Worm (Caenorhabditis elegans) whole organism, L1 larva: ENCODE data around the gene sym-3.

Source experiments
- aha-1 ChIP-seq: fragments of 150-350 bp; optimal IDR thresholded peaks from 2 replicates; lab custom pipeline; 2014; ENCODE audit warnings: missing biosample characterization, missing genetic modification characterization
- alr-1 ChIP-seq: fragments of 200-800 bp; sonication (Bioruptor generic); optimal IDR thresholded peaks from 2 replicates; lab custom pipeline; 2018; ENCODE audit warnings: borderline replicate concordance, mild to moderate bottlenecking, missing genetic modification characterization, missing compliant biosample characterization
- ama-1 ChIP-seq: fragments of 150-350 bp; optimal IDR thresholded peaks from 2 replicates; lab custom pipeline; 2014
- blmp-1 ChIP-seq: fragments of 150-350 bp; optimal IDR thresholded peaks from 2 replicates; lab custom pipeline; 2014; ENCODE audit warnings: missing biosample characterization, missing genetic modification characterization
- ceh-82 ChIP-seq, 3 experiments: fragments of 150-350 bp in 1 of 3; sonication (generic microtip) in 2 of 3; optimal IDR thresholded peaks; 2 replicates each; lab custom pipeline; 2014 to 2017; ENCODE audit warnings: missing biosample characterization in 3 of 3, missing genetic modification characterization in 3 of 3
- ceh-90 ChIP-seq: sonication (generic microtip); optimal IDR thresholded peaks from 2 replicates; lab custom pipeline; 2016; ENCODE audit warnings: missing genetic modification characterization, missing compliant biosample characterization
- ces-1 ChIP-seq: fragments of 150-350 bp; optimal IDR thresholded peaks from 2 replicates; lab custom pipeline; 2014; ENCODE audit warnings: missing biosample characterization, missing genetic modification reagents, missing genetic modification characterization
- efl-1 ChIP-seq, 4 experiments: fragments of 150-350 bp; optimal IDR thresholded peaks in 3 of 4; peaks in 1 of 4; 1 replicate in 1 of 4; 2 replicates in 3 of 4; lab custom pipeline; 2014; ENCODE audit warnings: missing biosample characterization in 2 of 4, missing genetic modification characterization in 2 of 4, missing genetic modification reagents in 2 of 4
- efl-3 ChIP-seq: fragments of 200-800 bp; sonication (Bioruptor generic); optimal IDR thresholded peaks from 2 replicates; lab custom pipeline; 2018; ENCODE audit warnings: mild to moderate bottlenecking, missing genetic modification characterization, missing compliant biosample characterization
- egl-27 ChIP-seq, 2 experiments: fragments of 150-350 bp in 1 of 2; sonication (generic microtip); optimal IDR thresholded peaks; 3 replicates each; lab custom pipeline; 2017 to 2018; ENCODE audit warnings: missing biosample characterization in 2 of 2, missing genetic modification characterization in 2 of 2, missing genetic modification reagents in 2 of 2
- elt-2 ChIP-seq: sonication (generic microtip); optimal IDR thresholded peaks from 2 replicates; lab custom pipeline; 2016; ENCODE audit warnings: missing genetic modification characterization, mild to moderate bottlenecking, inconsistent platforms, missing compliant biosample characterization, missing genetic modification reagents
- fkh-10 ChIP-seq: sonication (generic microtip); optimal IDR thresholded peaks from 2 replicates; lab custom pipeline; 2017; ENCODE audit warnings: missing biosample characterization, missing genetic modification reagents, missing genetic modification characterization
- fkh-8 ChIP-seq: sonication (generic microtip); optimal IDR thresholded peaks from 2 replicates; lab custom pipeline; 2016; ENCODE audit warnings: mild to moderate bottlenecking, missing genetic modification characterization, missing compliant biosample characterization
- hlh-17 ChIP-seq: fragments of 200-800 bp; sonication (Bioruptor generic); optimal IDR thresholded peaks from 2 replicates; lab custom pipeline; 2018; ENCODE audit warnings: missing genetic modification characterization, mild to moderate bottlenecking, missing compliant biosample characterization, moderate library complexity, borderline replicate concordance
- hlh-4 ChIP-seq: sonication (generic microtip); optimal IDR thresholded peaks from 2 replicates; lab custom pipeline; 2016; ENCODE audit warnings: mild to moderate bottlenecking, missing genetic modification characterization, missing compliant biosample characterization
- isw-1 ChIP-seq: fragments of 200-800 bp; sonication (Bioruptor generic); IDR thresholded peaks from 2 replicates; pipeline ENCODE4 v1.3.6; 2022; ENCODE audit warnings: missing genetic modification characterization, missing compliant biosample characterization
- jun-1 ChIP-seq: fragments of 150-350 bp; optimal IDR thresholded peaks from 2 replicates; lab custom pipeline; 2014; ENCODE audit warnings: missing biosample characterization, missing genetic modification reagents, missing genetic modification characterization
- lin-14 ChIP-seq: fragments of 200-800 bp; sonication (Bioruptor generic); optimal IDR thresholded peaks from 2 replicates; lab custom pipeline; 2018; ENCODE audit warnings: mild to moderate bottlenecking, missing genetic modification characterization, moderate library complexity, missing compliant biosample characterization
- lin-15B ChIP-seq: fragments of 150-350 bp; sonication (generic microtip); optimal IDR thresholded peaks from 3 replicates; lab custom pipeline; 2014; ENCODE audit warnings: missing biosample characterization, missing genetic modification characterization
- lin-35 ChIP-seq, 2 experiments: fragments of 150-350 bp; optimal IDR thresholded peaks; 2 replicates each; lab custom pipeline; 2014; ENCODE audit warnings: missing biosample characterization in 2 of 2, missing genetic modification characterization in 2 of 2, missing genetic modification reagents in 2 of 2
- lir-3 ChIP-seq: sonication (generic microtip); optimal IDR thresholded peaks from 2 replicates; lab custom pipeline; 2016; ENCODE audit warnings: mild to moderate bottlenecking, missing genetic modification characterization, moderate library complexity, missing compliant biosample characterization; ENCODE audit not compliant: poor library complexity
- lsy-2 ChIP-seq, 2 experiments: fragments of 150-350 bp; optimal IDR thresholded peaks; 2 replicates each; lab custom pipeline; 2014; ENCODE audit warnings: missing biosample characterization in 2 of 2, missing genetic modification characterization in 2 of 2
- mab-9 ChIP-seq: fragments of 200-800 bp; sonication (Bioruptor generic); IDR thresholded peaks from 2 replicates; pipeline ENCODE4 v1.3.6; 2022; ENCODE audit warnings: missing genetic modification reagents, missing genetic modification characterization, missing compliant biosample characterization
- mef-2 ChIP-seq: fragments of 150-350 bp; optimal IDR thresholded peaks from 2 replicates; lab custom pipeline; 2014; ENCODE audit warnings: missing biosample characterization, missing genetic modification characterization
- nhr-11 ChIP-seq: fragments of 150-350 bp; optimal IDR thresholded peaks from 2 replicates; lab custom pipeline; 2014; ENCODE audit warnings: missing biosample characterization, missing genetic modification characterization
- nhr-12 ChIP-seq: sonication (generic microtip); optimal IDR thresholded peaks from 2 replicates; lab custom pipeline; 2017; ENCODE audit warnings: missing biosample characterization, missing genetic modification characterization
- nhr-237 ChIP-seq: fragments of 150-350 bp; optimal IDR thresholded peaks from 2 replicates; lab custom pipeline; 2014; ENCODE audit warnings: missing biosample characterization, missing genetic modification characterization
- nhr-28 ChIP-seq: fragments of 150-350 bp; optimal IDR thresholded peaks from 2 replicates; lab custom pipeline; 2014; ENCODE audit warnings: missing biosample characterization, missing genetic modification characterization
- nhr-76 ChIP-seq: sonication (generic microtip); optimal IDR thresholded peaks from 2 replicates; lab custom pipeline; 2017; ENCODE audit warnings: missing biosample characterization, missing genetic modification characterization
- nhr-84 ChIP-seq: sonication (generic microtip); optimal IDR thresholded peaks from 2 replicates; lab custom pipeline; 2017; ENCODE audit warnings: missing biosample characterization, missing genetic modification characterization
- nhr-85 ChIP-seq: sonication (generic microtip); peaks from one replicate; lab custom pipeline; 2016; ENCODE audit warnings: missing genetic modification characterization, inconsistent platforms, missing compliant biosample characterization
- pag-3 ChIP-seq: sonication (generic microtip); optimal IDR thresholded peaks from 2 replicates; lab custom pipeline; 2017; ENCODE audit warnings: missing genetic modification characterization, mild to moderate bottlenecking, missing compliant biosample characterization, antibody characterized with exemption, borderline replicate concordance; ENCODE audit not compliant: insufficient read depth
- pax-3 ChIP-seq: fragments of 200-800 bp; sonication (Bioruptor generic); optimal IDR thresholded peaks from 2 replicates; lab custom pipeline; 2018; ENCODE audit warnings: mild to moderate bottlenecking, missing genetic modification characterization, moderate library complexity, missing compliant biosample characterization
- pqm-1 ChIP-seq: sonication (generic microtip); optimal IDR thresholded peaks from 3 replicates; lab custom pipeline; 2017; ENCODE audit warnings: missing biosample characterization, missing genetic modification characterization
- rnt-1 ChIP-seq: sonication (generic microtip); optimal IDR thresholded peaks from 2 replicates; lab custom pipeline; 2016; ENCODE audit warnings: mild to moderate bottlenecking, missing genetic modification characterization, moderate library complexity, missing compliant biosample characterization
- skn-1 ChIP-seq: fragments of 150-350 bp; optimal IDR thresholded peaks from 2 replicates; lab custom pipeline; 2014; ENCODE audit warnings: missing biosample characterization, missing genetic modification characterization
- snpc-4 ChIP-seq: fragments of 150-350 bp; optimal IDR thresholded peaks from 2 replicates; lab custom pipeline; 2014; ENCODE audit warnings: missing biosample characterization, missing genetic modification characterization
- snu-23 ChIP-seq: sonication (generic microtip); optimal IDR thresholded peaks from 2 replicates; lab custom pipeline; 2016; ENCODE audit warnings: missing genetic modification characterization, missing compliant biosample characterization
- sox-4 ChIP-seq: sonication (generic microtip); optimal IDR thresholded peaks from 2 replicates; lab custom pipeline; 2016; ENCODE audit warnings: missing genetic modification characterization, missing compliant biosample characterization
- sptf-1 ChIP-seq: fragments of 150-350 bp; optimal IDR thresholded peaks from 2 replicates; lab custom pipeline; 2014; ENCODE audit warnings: missing biosample characterization, missing genetic modification characterization
- sup-37 ChIP-seq: fragments of 200-800 bp; sonication (Bioruptor generic); optimal IDR thresholded peaks from 2 replicates; lab custom pipeline; 2018; ENCODE audit warnings: mild to moderate bottlenecking, missing genetic modification characterization, missing compliant biosample characterization
- tbx-2 ChIP-seq: sonication (generic microtip); optimal IDR thresholded peaks from 2 replicates; lab custom pipeline; 2016; ENCODE audit warnings: missing genetic modification characterization, missing compliant biosample characterization
- tlp-1 ChIP-seq: fragments of 150-350 bp; optimal IDR thresholded peaks from 2 replicates; lab custom pipeline; 2014; ENCODE audit warnings: missing biosample characterization, missing genetic modification characterization
- unc-130 ChIP-seq: fragments of 150-350 bp; optimal IDR thresholded peaks from 2 replicates; lab custom pipeline; 2017; ENCODE audit warnings: missing biosample characterization, missing genetic modification characterization, inconsistent platforms
- unc-30 ChIP-seq: sonication (generic microtip); optimal IDR thresholded peaks from 2 replicates; lab custom pipeline; 2017; ENCODE audit warnings: missing biosample characterization, missing genetic modification characterization
- unc-62 ChIP-seq: fragments of 150-350 bp; optimal IDR thresholded peaks from 2 replicates; lab custom pipeline; 2014; ENCODE audit warnings: missing biosample characterization, missing genetic modification reagents, missing genetic modification characterization
- unc-86 ChIP-seq: sonication (generic microtip); optimal IDR thresholded peaks from 2 replicates; lab custom pipeline; 2016; ENCODE audit warnings: missing genetic modification characterization, missing compliant biosample characterization
- unc-98 ChIP-seq: fragments of 200-800 bp; sonication (Bioruptor generic); IDR thresholded peaks from 2 replicates; pipeline ENCODE4 v1.3.6; 2022; ENCODE audit warnings: missing genetic modification characterization, missing compliant biosample characterization
- vab-15 ChIP-seq: sonication (generic microtip); optimal IDR thresholded peaks from 2 replicates; lab custom pipeline; 2017; ENCODE audit warnings: missing genotype, mild to moderate bottlenecking, missing genetic modification characterization, missing compliant biosample characterization
- xbp-1 ChIP-seq: sonication (generic microtip); optimal IDR thresholded peaks from 2 replicates; lab custom pipeline; 2016; ENCODE audit warnings: missing genetic modification characterization, missing compliant biosample characterization
- zip-4 ChIP-seq: fragments of 200-800 bp; sonication (Bioruptor generic); optimal IDR thresholded peaks from 2 replicates; lab custom pipeline; 2018; ENCODE audit warnings: mild to moderate bottlenecking, missing genetic modification characterization, moderate library complexity, missing compliant biosample characterization
- ztf-11 ChIP-seq, 2 experiments: sonication (generic microtip); optimal IDR thresholded peaks; 2 replicates each; lab custom pipeline; 2016 to 2017; ENCODE audit warnings: missing genetic modification characterization in 2 of 2, missing biosample characterization in 1 of 2, missing compliant biosample characterization in 1 of 2
- ztf-4 ChIP-seq: fragments of 150-350 bp; optimal IDR thresholded peaks from 2 replicates; lab custom pipeline; 2014; ENCODE audit warnings: missing biosample characterization, missing genetic modification characterization

The sym-3 gene

DNA sequence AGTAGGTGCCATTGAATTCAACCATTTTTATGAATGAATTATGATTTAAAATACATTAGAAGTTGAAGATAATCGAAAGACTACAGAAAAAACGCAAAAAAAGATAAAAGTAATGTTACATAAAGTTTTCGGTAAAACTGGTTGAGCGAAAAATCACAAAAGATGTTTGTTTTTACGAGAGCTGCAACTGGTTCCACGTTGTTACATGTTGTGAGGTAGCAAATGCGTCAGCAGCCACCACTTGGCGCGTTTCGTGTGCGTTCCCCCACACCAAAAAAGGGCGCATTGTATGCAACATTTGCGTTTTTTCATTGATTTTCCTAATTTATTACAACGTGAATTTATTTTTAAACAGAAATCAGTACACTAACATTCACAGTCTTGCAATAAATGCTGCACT lies 8.6 kb downstream of the sym-3 start, which contains the start of gene gakh-1:
TSS of gene gakh-1 (plus strand) at position 347 of the 400 bp plus-strand sequence.
- peak; percentile 70 for TF ChIP-seq rnt-1 (tag; lab: Kevin White, UChicago)
- TF ChIP-seq ceh-90 (tag; lab: Kevin White, UChicago), result no peak
- TF ChIP-seq zip-4 (GFP tag; lab: Kevin White, UChicago), result peak; percentile 41
- TF ChIP-seq unc-30 (tag; lab: Kevin White, UChicago), result no peak
- no peak for TF ChIP-seq unc-62
- TF ChIP-seq hlh-4 (tag; lab: Kevin White, UChicago), result no peak
- no peak for TF ChIP-seq pax-3 (tag; lab: Kevin White, UChicago)
- TF ChIP-seq aha-1, result no peak
- TF ChIP-seq efl-1 (optimal IDR thresholded peaks at IDR 0.05; lab: Kevin White, UChicago), result peak; percentile 35 to 52
- TF ChIP-seq efl-1 (GFP tag; optimal IDR thresholded peaks at IDR 0.05 in 1 of 2; lab: Kevin White, UChicago), result peak; percentile 50 to 97
- TF ChIP-seq ces-1 (GFP tag; lab: Kevin White, UChicago), result no peak
- 0 out of 2 replicates have a peak, but pooled peaks have one; percentile 10 for TF ChIP-seq mab-9 (GFP tag; lab: Robert Waterston, UW)
- no peak for TF ChIP-seq nhr-12 (tag; lab: Kevin White, UChicago)
- TF ChIP-seq fkh-8 (tag; lab: Kevin White, UChicago), result peak; percentile 50
- peak; percentile 5 to 39 (median 32) for TF ChIP-seq ceh-82 (tag; optimal IDR thresholded peaks at IDR 0.05; lab: Kevin White, UChicago)
- no peak for TF ChIP-seq blmp-1
- TF ChIP-seq lin-15B, result no peak
- no peak for TF ChIP-seq nhr-84 (tag; lab: Kevin White, UChicago)
- TF ChIP-seq nhr-76 (tag; lab: Kevin White, UChicago), result no peak
- TF ChIP-seq sptf-1 (tag; lab: Kevin White, UChicago), result no peak
- TF ChIP-seq xbp-1 (tag; lab: Kevin White, UChicago), result peak; percentile 80
- TF ChIP-seq egl-27 (tag; optimal IDR thresholded peaks at IDR 0.05; lab: Kevin White, UChicago), result no peak
- TF ChIP-seq nhr-237 (tag; lab: Kevin White, UChicago), result no peak
- peak; percentile 93 for TF ChIP-seq nhr-85
- TF ChIP-seq unc-86 (tag; lab: Kevin White, UChicago), result peak; percentile 61
- TF ChIP-seq nhr-28 (tag; lab: Kevin White, UChicago), result no peak
- peak; percentile 20 for TF ChIP-seq sox-4 (tag; lab: Kevin White, UChicago)
- peak; percentile 28 for TF ChIP-seq skn-1
- peak; percentile 39 for TF ChIP-seq snpc-4
- peak; percentile 86 for TF ChIP-seq lin-14 (GFP tag; lab: Kevin White, UChicago)
- peak; percentile 29 for TF ChIP-seq sup-37 (GFP tag; lab: Kevin White, UChicago)
- no peak for TF ChIP-seq mef-2 (tag; lab: Kevin White, UChicago)
- TF ChIP-seq jun-1 (tag; lab: Kevin White, UChicago), result peak; percentile 63
- TF ChIP-seq tlp-1 (tag; lab: Kevin White, UChicago), result no peak
- TF ChIP-seq pqm-1 (tag; lab: Kevin White, UChicago), result no peak
- no peak for TF ChIP-seq ztf-11 (tag; optimal IDR thresholded peaks at IDR 0.05; lab: Kevin White, UChicago)
- TF ChIP-seq alr-1 (tag; lab: Kevin White, UChicago), result no peak
- no peak for TF ChIP-seq unc-98 (GFP tag; lab: Robert Waterston, UW)
- peak; percentile 61 to 65 for TF ChIP-seq lsy-2 (tag; optimal IDR thresholded peaks at IDR 0.05; lab: Kevin White, UChicago)
- no peak for TF ChIP-seq hlh-17
- no peak for TF ChIP-seq nhr-11 (tag; lab: Kevin White, UChicago)
- peak; percentile 25 for TF ChIP-seq fkh-10 (GFP tag; lab: Kevin White, UChicago)
- TF ChIP-seq tbx-2 (tag; lab: Kevin White, UChicago), result peak; percentile 70
- TF ChIP-seq efl-3 (GFP tag; lab: Kevin White, UChicago), result no peak
- TF ChIP-seq pag-3, result no peak
- no peak for TF ChIP-seq ztf-4 (tag; lab: Kevin White, UChicago)
- no peak for TF ChIP-seq vab-15 (tag; lab: Kevin White, UChicago)
- TF ChIP-seq lir-3 (tag; lab: Kevin White, UChicago), result no peak
- TF ChIP-seq elt-2 (tag; lab: Kevin White, UChicago), result peak; percentile 42
- TF ChIP-seq lin-35 (GFP tag; optimal IDR thresholded peaks at IDR 0.05; lab: Kevin White, UChicago), result peak; percentile 45 to 76
- no peak for TF ChIP-seq ama-1 (lab: Kevin White, UChicago)
- peak; percentile 72 for TF ChIP-seq snu-23 (GFP tag; lab: Kevin White, UChicago)
- TF ChIP-seq unc-130 (tag; lab: Kevin White, UChicago), result no peak
- peak; percentile 34 for TF ChIP-seq isw-1 (GFP tag; lab: Robert Waterston, UW)
